Fruit fly (Drosophila melanogaster) whole organism, wandering third instar larva: ENCODE data around the gene CG13386.

Experiments used
- CG9705 ChIP-seq: fragments of 200-800 bp; sonication (Bioruptor generic); optimal IDR thresholded peaks from 2 replicates; lab custom pipeline; 2018; ENCODE audit warnings: missing biosample characterization, mild to moderate bottlenecking, missing genetic modification characterization
- Dfd ChIP-seq: fragments of >200 bp; optimal IDR thresholded peaks from 2 replicates; lab custom pipeline; 2017; ENCODE audit warnings: missing biosample characterization, missing genetic modification characterization
- HLH106 ChIP-seq: fragments of 200-800 bp; optimal IDR thresholded peaks from 3 replicates; lab custom pipeline; 2019; ENCODE audit warnings: missing biosample characterization, mild to moderate bottlenecking, missing genetic modification characterization, moderate library complexity
- Hr78 ChIP-seq: fragments of >200 bp; optimal IDR thresholded peaks from 2 replicates; lab custom pipeline; 2017; ENCODE audit warnings: missing biosample characterization, missing genetic modification characterization
- Hr83 ChIP-seq: fragments of 200-300 bp; sonication (Bioruptor generic); optimal IDR thresholded peaks from 2 replicates; lab custom pipeline; 2016; ENCODE audit warnings: missing biosample characterization, mild to moderate bottlenecking, missing genetic modification characterization, moderate library complexity; ENCODE audit not compliant: poor library complexity, severe bottlenecking
- Jra ChIP-seq: sonication (Bioruptor generic); optimal IDR thresholded peaks from 2 replicates; lab custom pipeline; 2016; ENCODE audit warnings: missing biosample characterization, missing genetic modification characterization
- Mio ChIP-seq: sonication (Bioruptor generic); optimal IDR thresholded peaks from 2 replicates; lab custom pipeline; 2016; ENCODE audit warnings: missing biosample characterization, missing genetic modification characterization
- N ChIP-seq: fragments of >200 bp; optimal IDR thresholded peaks from 2 replicates; lab custom pipeline; 2018; ENCODE audit warnings: missing biosample characterization, missing external identifiers, missing genetic modification characterization
- Rel ChIP-seq, 2 experiments: fragments of 200-800 bp; sonication (Bioruptor generic) in 1 of 2; optimal IDR thresholded peaks; 2 replicates in 1 of 2; 3 replicates in 1 of 2; lab custom pipeline; 2016 to 2019; ENCODE audit warnings: mild to moderate bottlenecking in 2 of 2, missing biosample characterization in 2 of 2, missing genetic modification characterization in 2 of 2, moderate library complexity in 1 of 2
- Sp1 ChIP-seq: fragments of 200-800 bp; sonication (Bioruptor generic); optimal IDR thresholded peaks from 3 replicates; lab custom pipeline; 2019; ENCODE audit warnings: missing biosample characterization, mild to moderate bottlenecking, missing genetic modification characterization, moderate library complexity
- Vsx2 ChIP-seq: fragments of 200-300, 225-300 bp; sonication (Bioruptor generic); optimal IDR thresholded peaks from 2 replicates; lab custom pipeline; 2018; ENCODE audit warnings: missing biosample characterization, missing genetic modification characterization; ENCODE audit not compliant: partially characterized antibody
- brk ChIP-seq: fragments of 200-800 bp; sonication (Bioruptor generic); optimal IDR thresholded peaks from 2 replicates; lab custom pipeline; 2016; ENCODE audit warnings: missing biosample characterization, mild to moderate bottlenecking, missing genetic modification characterization
- dl ChIP-seq, 2 experiments: fragments of 175-275, 200-275 bp in 1 of 2; fragments of 200-275 bp in 1 of 2; sonication (Bioruptor generic); optimal IDR thresholded peaks; lab custom pipeline; 2018; ENCODE audit warnings: mild to moderate bottlenecking in 2 of 2, missing biosample characterization in 2 of 2, missing genetic modification characterization in 2 of 2, moderate library complexity in 2 of 2; ENCODE audit not compliant: partially characterized antibody in 2 of 2, insufficient read depth in 1 of 2
- dmrt93B ChIP-seq: fragments of 200-800 bp; sonication (Bioruptor generic); optimal IDR thresholded peaks from 2 replicates; lab custom pipeline; 2018; ENCODE audit warnings: missing biosample characterization, mild to moderate bottlenecking, missing genetic modification characterization
- dsf ChIP-seq: sonication (Bioruptor generic); optimal IDR thresholded peaks from 2 replicates; lab custom pipeline; 2016; ENCODE audit warnings: missing biosample characterization, missing genetic modification characterization, borderline replicate concordance
- h ChIP-seq: fragments of 200-800 bp; sonication (Bioruptor generic); optimal IDR thresholded peaks from 3 replicates; lab custom pipeline; 2016; ENCODE audit warnings: missing biosample characterization, mild to moderate bottlenecking, missing genetic modification characterization
- jim ChIP-seq: fragments of 175-275, 200-325 bp; sonication (Bioruptor generic); optimal IDR thresholded peaks from 2 replicates; lab custom pipeline; 2016; ENCODE audit warnings: missing biosample characterization, mild to moderate bottlenecking, missing genetic modification characterization
- lola ChIP-seq: fragments of >200 bp; optimal IDR thresholded peaks from 2 replicates; lab custom pipeline; 2017; ENCODE audit warnings: missing biosample characterization, missing genetic modification characterization
- psq ChIP-seq: fragments of 200-800 bp; sonication (Bioruptor generic); optimal IDR thresholded peaks from 3 replicates; lab custom pipeline; 2017; ENCODE audit warnings: missing biosample characterization, mild to moderate bottlenecking, missing genetic modification characterization, moderate library complexity
- rgr ChIP-seq: fragments of 200-800 bp; sonication (Bioruptor generic); optimal IDR thresholded peaks from 3 replicates; lab custom pipeline; 2016; ENCODE audit warnings: missing biosample characterization, mild to moderate bottlenecking, missing genetic modification characterization
- sage ChIP-seq: fragments of 200-800 bp; sonication (Bioruptor generic); optimal IDR thresholded peaks from 2 replicates; lab custom pipeline; 2016; ENCODE audit warnings: missing biosample characterization, mild to moderate bottlenecking, missing genetic modification characterization
- sv ChIP-seq: fragments of 200-800 bp; sonication (Bioruptor generic); optimal IDR thresholded peaks from 3 replicates; lab custom pipeline; 2016; ENCODE audit warnings: missing biosample characterization, missing genetic modification characterization
- usp ChIP-seq: fragments of >200 bp; optimal IDR thresholded peaks from 2 replicates; lab custom pipeline; 2017; ENCODE audit warnings: missing biosample characterization, missing genetic modification characterization

The CG13386 gene

DNA sequence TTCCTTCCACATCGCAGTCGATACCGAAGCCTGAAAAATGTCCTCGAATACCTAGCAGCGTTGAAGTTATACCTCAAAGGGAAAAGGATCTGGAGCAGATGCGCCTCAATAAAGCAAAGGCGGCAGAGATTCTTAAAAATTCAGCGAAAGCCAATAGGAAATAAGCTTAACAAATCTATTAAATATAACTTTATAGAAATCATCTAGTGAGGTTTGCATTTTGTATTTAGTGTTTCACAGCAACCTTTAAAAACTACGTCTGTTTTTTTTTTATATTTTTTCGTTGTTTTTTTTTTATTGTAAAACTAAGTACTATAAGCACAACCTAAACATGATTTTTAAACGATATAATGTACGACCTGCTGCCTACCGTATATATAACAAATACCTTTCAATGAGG, 43.3 kb downstream of the CG13386 start, which contains the start of gene CG31897:
CG31897 (plus strand) TSS at position 301 of the 400 bp plus-strand sequence.
- TF ChIP-seq lola (GFP tag; lab: Kevin White, UChicago) (no peak), dsf (GFP tag; lab: Kevin White, UChicago) (no peak), Hr83 (no peak), Vsx2 (GFP tag; lab: Kevin White, UChicago) (no peak), sv (no peak), Sp1 (GFP tag; lab: Kevin White, UChicago) (no peak), rgr (GFP tag; lab: Kevin White, UChicago) (no peak), psq (GFP tag; lab: Kevin White, UChicago) (no peak), N (GFP tag; lab: Kevin White, UChicago) (no peak), brk (GFP tag; lab: Kevin White, UChicago) (no peak), jim (GFP tag; lab: Kevin White, UChicago) (no peak), Rel (GFP tag; optimal IDR thresholded peaks at IDR 0.05; lab: Kevin White, UChicago) (no peak), Rel (tag; optimal IDR thresholded peaks at IDR 0.05; lab: Kevin White, UChicago) (no peak), CG9705 (GFP tag; lab: Kevin White, UChicago) (no peak), dl (GFP tag; optimal IDR thresholded peaks at IDR 0.05; lab: Kevin White, UChicago; ENCODE audit: insufficient read depth in 1 of 2, partially characterized antibody in 2 of 2) (no peak)

dm6 chr2L:8449358-8449757, 50.5 kb downstream of the CG13386 start, which contains the start of gene Aasdh:
TSS of gene Aasdh (minus strand) at chr2L:8449576.
- TF ChIP-seq N (GFP tag; lab: Kevin White, UChicago) (no peak), Rel (GFP tag; optimal IDR thresholded peaks at IDR 0.05; lab: Kevin White, UChicago) (no peak), Rel (tag; optimal IDR thresholded peaks at IDR 0.05; lab: Kevin White, UChicago) (no peak), sv (no peak), dsf (GFP tag; lab: Kevin White, UChicago) (no peak), dmrt93B (GFP tag; lab: Kevin White, UChicago) (no peak), HLH106 (tag; lab: Kevin White, UChicago) (no peak), Hr83 (no peak), Dfd (GFP tag; lab: Kevin White, UChicago) (no peak), dl (GFP tag; optimal IDR thresholded peaks at IDR 0.05; lab: Kevin White, UChicago; ENCODE audit: insufficient read depth in 1 of 2, partially characterized antibody in 2 of 2) (no peak), h (GFP tag; lab: Kevin White, UChicago) (no peak), Jra (GFP tag; lab: Kevin White, UChicago) (no peak), Hr78 (no peak), Mio (GFP tag; lab: Kevin White, UChicago) (no peak), psq (GFP tag; lab: Kevin White, UChicago) (no peak), sage (GFP tag; lab: Kevin White, UChicago) (no peak), CG9705 (GFP tag; lab: Kevin White, UChicago) (no peak), Sp1 (GFP tag; lab: Kevin White, UChicago) (no peak), usp (no peak)
- TF ChIP-seq, all 38 proteins: peak for 0
